Worm (Caenorhabditis elegans): ENCODE measurements around the gene alr-1.
A peak's percentile ranks its signal among the peaks of the same experiment; 100 is the strongest.

alr-1 gene

DNA sequence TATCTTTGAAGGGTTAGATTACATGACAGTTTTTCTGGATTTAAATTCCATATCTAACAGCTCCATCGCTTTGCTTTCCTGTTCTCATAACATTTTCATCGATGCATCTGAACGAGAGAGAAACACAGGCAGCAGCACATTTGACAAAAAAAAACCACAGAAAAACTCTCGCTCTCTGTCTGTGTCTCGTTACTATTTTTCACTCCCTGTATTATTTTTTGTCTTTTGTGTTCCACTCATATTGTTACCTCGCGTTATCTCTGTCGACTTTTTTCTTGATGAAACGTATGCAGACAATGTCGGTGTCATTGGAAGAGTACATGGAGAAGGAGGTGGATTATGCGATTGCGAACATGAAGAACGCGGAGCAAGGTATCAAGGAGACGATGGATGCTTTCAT is 36.5 kb downstream of the alr-1 start, which contains the start of gene W04G3.11:
Gene W04G3.11 (plus strand): TSS at position 244 of the 400 bp plus-strand sequence.
- no peak for TF ChIP-seq mbf-1 (tag; optimal IDR thresholded peaks at IDR 0.05)
- TF ChIP-seq ztf-1 (GFP tag; conservative IDR thresholded peaks at IDR 0.05), result no peak
- TF ChIP-seq elt-3 (tag; optimal IDR thresholded peaks at IDR 0.05), result no peak
- no peak for TF ChIP-seq ztf-4 (tag; optimal IDR thresholded peaks at IDR 0.05)
- no peak for TF ChIP-seq R02D3.7 (tag; optimal IDR thresholded peaks at IDR 0.05)
- no peak for TF ChIP-seq peb-1 (tag; optimal IDR thresholded peaks at IDR 0.05)
- no peak for TF ChIP-seq lsy-2 (tag; optimal IDR thresholded peaks at IDR 0.05)
- no peak for TF ChIP-seq blmp-1 (tag; optimal IDR thresholded peaks at IDR 0.05; ENCODE audit: insufficient read depth)
- no peak for TF ChIP-seq zag-1 (tag; optimal IDR thresholded peaks at IDR 0.05)
- no peak for TF ChIP-seq unc-39 (tag; optimal IDR thresholded peaks at IDR 0.05)
- TF ChIP-seq sem-4 (tag; optimal IDR thresholded peaks at IDR 0.05), result no peak
- no peak for TF ChIP-seq ceh-82 (tag; optimal IDR thresholded peaks at IDR 0.05)
- TF ChIP-seq snpc-4 (tag; optimal IDR thresholded peaks at IDR 0.05), result no peak
- no peak for TF ChIP-seq nhr-11 (tag; optimal IDR thresholded peaks at IDR 0.05)
- no peak for TF ChIP-seq nhr-237 (tag; optimal IDR thresholded peaks at IDR 0.05)
- TF ChIP-seq nhr-10 (tag; optimal IDR thresholded peaks at IDR 0.05), result no peak
- no peak for TF ChIP-seq unc-55 (GFP tag; optimal IDR thresholded peaks at IDR 0.05)
- TF ChIP-seq gmeb-1 (tag; optimal IDR thresholded peaks at IDR 0.05), result no peak
- TF ChIP-seq nhr-77 (tag; optimal IDR thresholded peaks at IDR 0.05), result no peak
- no peak for TF ChIP-seq ceh-16 (tag; optimal IDR thresholded peaks at IDR 0.05)

DNA sequence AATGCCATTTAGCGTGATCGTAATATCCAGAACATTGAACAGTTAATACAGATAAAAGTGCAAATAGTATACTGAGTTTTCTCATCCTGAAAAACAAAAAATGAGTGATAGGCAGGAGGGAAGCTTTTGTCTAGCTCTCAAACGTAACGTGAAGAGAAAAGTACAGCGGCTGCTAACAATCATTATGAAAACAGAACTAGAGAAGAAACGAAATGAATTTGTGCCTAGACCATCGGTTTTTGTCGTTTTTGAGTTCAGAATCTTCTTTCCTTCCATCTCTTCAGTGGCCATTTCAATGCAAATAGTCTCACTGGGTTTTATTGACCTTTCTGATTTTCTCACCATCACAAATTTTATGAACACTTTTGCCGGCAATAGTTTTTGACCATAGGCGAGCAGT is 40.3 kb downstream of the alr-1 start, which contains the start of gene W04G3.7:
Gene W04G3.7 (minus strand): TSS at position 101 of the 400 bp plus-strand sequence.
- TF ChIP-seq elt-3 (tag; optimal IDR thresholded peaks at IDR 0.05) (no peak), nhr-25 (tag; optimal IDR thresholded peaks at IDR 0.05) (no peak), lin-39 (tag; optimal IDR thresholded peaks at IDR 0.05) (no peak), C34F6.9 (tag; optimal IDR thresholded peaks at IDR 0.05) (no peak), alr-1 (tag; optimal IDR thresholded peaks at IDR 0.05) (no peak), nhr-12 (tag; optimal IDR thresholded peaks at IDR 0.05) (no peak), unc-55 (GFP tag; optimal IDR thresholded peaks at IDR 0.05) (no peak), nhr-10 (tag; optimal IDR thresholded peaks at IDR 0.05) (no peak)

ce11 chrX:11080170-11080728 is 45.2 kb downstream of the alr-1 start, which contains the start of gene sulp-7:
Gene sulp-7, plus strand, starts transcription at chrX:11080678.
- TF ChIP-seq nhr-12 (tag; optimal IDR thresholded peaks at IDR 0.05), result no peak
- TF ChIP-seq nhr-77 (tag; optimal IDR thresholded peaks at IDR 0.05), result no peak
- no peak for TF ChIP-seq mdl-1 (tag; optimal IDR thresholded peaks at IDR 0.05)
- no peak for TF ChIP-seq egl-27 (tag; optimal IDR thresholded peaks at IDR 0.05)
- TF ChIP-seq lin-39 (tag; optimal IDR thresholded peaks at IDR 0.05), result no peak
- TF ChIP-seq crh-2 (tag; optimal IDR thresholded peaks at IDR 0.05), result peak; percentile 44
- no peak for TF ChIP-seq nhr-21 (tag; optimal IDR thresholded peaks at IDR 0.05)
- no peak for TF ChIP-seq aly-2 (tag; optimal IDR thresholded peaks at IDR 0.05)
- no peak for TF ChIP-seq sma-3 (GFP tag; optimal IDR thresholded peaks at IDR 0.05)
- TF ChIP-seq blmp-1 (tag; optimal IDR thresholded peaks at IDR 0.05; ENCODE audit: insufficient read depth), result no peak
- TF ChIP-seq ztf-4 (tag; optimal IDR thresholded peaks at IDR 0.05), result no peak
- TF ChIP-seq nhr-25 (tag; optimal IDR thresholded peaks at IDR 0.05), result no peak
- no peak for TF ChIP-seq unc-62 (GFP tag; optimal IDR thresholded peaks at IDR 0.05)
- peak; percentile 43 for TF ChIP-seq nhr-129 (tag; optimal IDR thresholded peaks at IDR 0.05)
- no peak for TF ChIP-seq unc-55 (GFP tag; optimal IDR thresholded peaks at IDR 0.05)
- TF ChIP-seq snpc-4 (tag; optimal IDR thresholded peaks at IDR 0.05), result no peak
- TF ChIP-seq lin-11 (tag; optimal IDR thresholded peaks at IDR 0.05), result no peak
- no peak for TF ChIP-seq mbf-1 (tag; optimal IDR thresholded peaks at IDR 0.05)
- TF ChIP-seq ztf-1 (GFP tag; conservative IDR thresholded peaks at IDR 0.05), result no peak
- TF ChIP-seq peb-1 (tag; optimal IDR thresholded peaks at IDR 0.05), result no peak
- no peak for TF ChIP-seq elt-1 (tag; optimal IDR thresholded peaks at IDR 0.05)
- TF ChIP-seq C34F6.9 (tag; optimal IDR thresholded peaks at IDR 0.05), result peak; percentile 15

- TF ChIP-seq lin-11 (tag; optimal IDR thresholded peaks at IDR 0.05), result no peak
- TF ChIP-seq alr-1 (tag; optimal IDR thresholded peaks at IDR 0.05), result no peak
- no peak for TF ChIP-seq C34F6.9 (tag; optimal IDR thresholded peaks at IDR 0.05)
- TF ChIP-seq Y55F3AM.14 (GFP tag; optimal IDR thresholded peaks at IDR 0.05), result no peak
- no peak for TF ChIP-seq sma-3 (GFP tag; optimal IDR thresholded peaks at IDR 0.05)
- no peak for TF ChIP-seq nhr-6 (tag; optimal IDR thresholded peaks at IDR 0.05)
- TF ChIP-seq ama-1 (optimal IDR thresholded peaks at IDR 0.05), result no peak
Observed at ce11 chrX:11079667-11080066, 45.8 kb downstream of the alr-1 start, which contains the start of gene W04G3.13. Gene W04G3.13, minus strand, starts transcription at chrX:11079767.

Data from whole organism, L2 larva.